Worm (Caenorhabditis elegans) whole organism, L2 larva: ENCODE measurements around the gene T14G8.4.

Experiments used
- aly-2 ChIP-seq: fragments of 150-350 bp; optimal IDR thresholded peaks from 2 replicates; lab custom pipeline; 2014; ENCODE audit warnings: missing biosample characterization, missing genetic modification characterization
- egl-27 ChIP-seq: sonication (generic microtip); optimal IDR thresholded peaks from 3 replicates; lab custom pipeline; 2017; ENCODE audit warnings: missing biosample characterization, missing genetic modification reagents, missing genetic modification characterization
- fos-1 ChIP-seq: fragments of 150-350 bp; optimal IDR thresholded peaks from 2 replicates; lab custom pipeline; 2014; ENCODE audit warnings: missing biosample characterization, missing genetic modification characterization
- snpc-4 ChIP-seq: fragments of 150-350 bp; optimal IDR thresholded peaks from 2 replicates; lab custom pipeline; 2014; ENCODE audit warnings: missing biosample characterization, missing genetic modification characterization
- ztf-11 ChIP-seq: sonication (generic microtip); optimal IDR thresholded peaks from 2 replicates; lab custom pipeline; 2017; ENCODE audit warnings: missing biosample characterization, missing genetic modification characterization

DNA sequence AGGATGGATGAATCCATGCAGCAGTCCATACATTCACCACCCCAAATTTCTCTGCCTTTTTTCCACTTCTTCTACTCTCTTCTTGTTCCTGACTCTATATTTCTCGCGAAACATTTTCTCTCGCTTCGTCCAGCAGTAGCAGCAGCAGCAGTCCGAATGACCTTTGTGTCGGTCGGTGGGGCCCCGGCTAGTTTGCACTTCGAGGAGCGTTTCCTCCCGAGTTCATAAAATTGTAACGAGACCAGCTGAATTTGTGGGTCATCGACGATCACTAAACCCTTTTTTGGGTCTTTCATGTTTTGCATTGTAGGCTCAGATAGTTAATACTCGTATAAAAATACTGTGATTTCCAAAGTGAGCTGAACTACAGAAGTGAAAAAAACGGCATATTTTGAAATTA is 40.1 kb upstream of the T14G8.4 start:
- TF ChIP-seq aly-2 (tag; lab: Kevin White, UChicago) = no peak
- no peak for TF ChIP-seq ztf-11
- peak; percentile 0 for TF ChIP-seq egl-27 (tag; lab: Kevin White, UChicago)
- TF ChIP-seq fos-1 (tag; lab: Kevin White, UChicago) = no peak
- no peak for TF ChIP-seq snpc-4 (tag; lab: Kevin White, UChicago)
